Fruit fly (Drosophila melanogaster): Measurements from ENCODE around the gene CG5653.

The CG5653 gene

dm6 chr3L:8986582-8986981, 20.4 kb upstream of the CG5653 start, which contains the start of gene CG5068 (continued):
- TF ChIP-seq otp (GFP tag; IDR thresholded peaks at IDR 0.05) (no peak), hbn (GFP tag; IDR thresholded peaks at IDR 0.05; ENCODE audit: partially characterized antibody) (no peak; the same call in 1 of the 2 replicates), CG15479 (GFP tag; optimal IDR thresholded peaks at IDR 0.05) (no peak), HLHmδ (GFP tag; optimal IDR thresholded peaks at IDR 0.05) (no peak), CG11696 (GFP tag; IDR thresholded peaks at IDR 0.05) (no peak), aop (GFP tag; IDR thresholded peaks at IDR 0.05) (no peak), grn (GFP tag; optimal IDR thresholded peaks at IDR 0.05) (no peak), sqz (GFP tag; optimal IDR thresholded peaks at IDR 0.05) (no peak), phol (tag; optimal IDR thresholded peaks at IDR 0.05) (peak; percentile 37), p53 (GFP tag; optimal IDR thresholded peaks at IDR 0.05) (no peak), ro (GFP tag; IDR thresholded peaks at IDR 0.05) (no peak), rib (GFP tag; IDR thresholded peaks at IDR 0.05) (no peak), CG11504 (tag; optimal IDR thresholded peaks at IDR 0.05) (peak; percentile 75), croc (GFP tag; conservative IDR thresholded peaks at IDR 0.05) (no peak), Atf3 (GFP tag; optimal IDR thresholded peaks at IDR 0.05) (no peak), Optix (GFP tag; IDR thresholded peaks at IDR 0.05) (no peak), HLH4C (GFP tag; IDR thresholded peaks at IDR 0.05; ENCODE audit: partially characterized antibody) (peak; percentile 31; the same call in 1 of the 3 replicates), CG1233 (GFP tag; optimal IDR thresholded peaks at IDR 0.05) (no peak), CG7745 (tag; optimal IDR thresholded peaks at IDR 0.05) (no peak), CG31224 (GFP tag; IDR thresholded peaks at IDR 0.05) (no peak), Dip3 (GFP tag; optimal IDR thresholded peaks at IDR 0.05) (no peak), tup (GFP tag; optimal IDR thresholded peaks at IDR 0.05) (no peak), E2f1 (GFP tag; IDR thresholded peaks at IDR 0.05) (no peak), NC2β (GFP tag; optimal IDR thresholded peaks at IDR 0.05) (no peak), CG30020 (tag; optimal IDR thresholded peaks at IDR 0.05) (no peak), gfzf (GFP tag; optimal IDR thresholded peaks at IDR 0.05) (peak; percentile 64), tna (GFP tag; IDR thresholded peaks at IDR 0.05; ENCODE audit: partially characterized antibody) (peak; percentile 25; the same call in 1 of the 2 replicates), CG6765 (GFP tag; optimal IDR thresholded peaks at IDR 0.05) (no peak), Hr39 (optimal IDR thresholded peaks at IDR 0.05) (no peak), unc-4 (GFP tag; IDR thresholded peaks at IDR 0.05; ENCODE audit: partially characterized antibody) (peak; percentile 21; the same call in 1 of the 2 replicates), abd-A (tag; optimal IDR thresholded peaks at IDR 0.05) (no peak), da (GFP tag; optimal IDR thresholded peaks at IDR 0.05) (no peak), CG3726 (GFP tag; IDR thresholded peaks at IDR 0.05) (no peak), exex (tag; optimal IDR thresholded peaks at IDR 0.05) (no peak), CG3838 (GFP tag; optimal IDR thresholded peaks at IDR 0.05) (no peak), CG2116 (GFP tag; optimal IDR thresholded peaks at IDR 0.05) (peak; percentile 39), CG16813 (GFP tag; IDR thresholded peaks at IDR 0.05; ENCODE audit: partially characterized antibody) (no peak; the same call in 2 of the 3 replicates), CG1603 (tag; optimal IDR thresholded peaks at IDR 0.05) (peak; percentile 74), peb (GFP tag; IDR thresholded peaks at IDR 0.05) (no peak), CG4424 (GFP tag; optimal IDR thresholded peaks at IDR 0.05) (no peak), CG11398 (GFP tag; optimal IDR thresholded peaks at IDR 0.05) (no peak), Hsf (GFP tag; optimal IDR thresholded peaks at IDR 0.05) (no peak), pros (GFP tag; optimal IDR thresholded peaks at IDR 0.05) (no peak), chif (GFP tag; optimal IDR thresholded peaks at IDR 0.05) (no peak), en (GFP tag; optimal IDR thresholded peaks at IDR 0.05) (no peak), Lim3 (GFP tag; IDR thresholded peaks at IDR 0.05) (no peak), ac (GFP tag; optimal IDR thresholded peaks at IDR 0.05) (no peak), CG10959 (GFP tag; IDR thresholded peaks at IDR 0.05) (peak; percentile 7; the same call in 1 of the 2 replicates), Six4 (GFP tag; optimal IDR thresholded peaks at IDR 0.05) (no peak), gem (tag; optimal IDR thresholded peaks at IDR 0.05) (no peak), CG17568 (GFP tag; optimal IDR thresholded peaks at IDR 0.05) (no peak), Lhr (GFP tag; optimal IDR thresholded peaks at IDR 0.05) (peak; percentile 21)
